Worm (Caenorhabditis elegans): ENCODE measurements around the gene tag-241.

DNA sequence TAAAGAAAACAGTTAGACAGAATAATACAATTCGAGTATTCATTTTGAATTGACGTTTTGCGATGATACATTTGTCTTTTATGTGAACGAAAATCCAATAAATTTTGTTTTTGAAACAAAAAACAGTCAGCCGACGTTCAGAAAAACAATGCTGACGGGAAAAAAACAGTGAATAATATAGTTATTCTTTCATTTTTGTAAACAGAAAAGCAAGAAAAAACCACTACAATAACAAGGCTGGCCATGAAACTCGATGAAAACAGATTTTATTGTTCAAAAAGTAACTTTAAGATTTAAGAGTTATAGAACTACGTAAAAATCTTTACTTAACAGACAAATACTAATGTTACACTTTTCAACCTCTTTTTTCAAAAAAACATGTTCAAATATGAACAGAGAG lies 26.3 kb downstream of the tag-241 start, which contains the start of gene F54F7.3:
- TF ChIP-seq W03F9.2 (tag; optimal IDR thresholded peaks at IDR 0.05) (no peak), dao-5 (tag; optimal IDR thresholded peaks at IDR 0.05) (no peak)
